Fruit fly (Drosophila melanogaster) whole organism, wandering third instar larva: Measurements from ENCODE around the gene CG14551.

ENCODE experiments used
- Abd-B ChIP-seq: fragments of >200 bp; optimal IDR thresholded peaks from 2 replicates; lab custom pipeline; 2017; ENCODE audit warnings: missing biosample characterization, missing genetic modification characterization
- CG32264 ChIP-seq: fragments of 200-800 bp; sonication (Bioruptor generic); optimal IDR thresholded peaks from 2 replicates; lab custom pipeline; 2016; ENCODE audit warnings: missing biosample characterization, missing genetic modification characterization
- CG9705 ChIP-seq: fragments of 200-800 bp; sonication (Bioruptor generic); optimal IDR thresholded peaks from 2 replicates; lab custom pipeline; 2018; ENCODE audit warnings: missing biosample characterization, mild to moderate bottlenecking, missing genetic modification characterization
- CrebA ChIP-seq: fragments of 200-800 bp; sonication (Bioruptor generic); optimal IDR thresholded peaks from 2 replicates; lab custom pipeline; 2016; ENCODE audit warnings: missing biosample characterization, mild to moderate bottlenecking, missing genetic modification characterization, borderline replicate concordance
- Dif ChIP-seq: fragments of 200-275, 200-300 bp; sonication (Bioruptor generic); optimal IDR thresholded peaks from 2 replicates; lab custom pipeline; 2018; ENCODE audit warnings: missing biosample characterization, missing genetic modification characterization; ENCODE audit not compliant: partially characterized antibody
- GATAd ChIP-seq: sonication (Bioruptor generic); optimal IDR thresholded peaks from 2 replicates; lab custom pipeline; 2016; ENCODE audit warnings: missing biosample characterization, missing genetic modification characterization
- HLH106 ChIP-seq: fragments of 200-800 bp; optimal IDR thresholded peaks from 3 replicates; lab custom pipeline; 2019; ENCODE audit warnings: missing biosample characterization, mild to moderate bottlenecking, missing genetic modification characterization, moderate library complexity
- Hnf4 ChIP-seq: fragments of 200-800 bp; sonication (Bioruptor generic); optimal IDR thresholded peaks from 2 replicates; lab custom pipeline; 2016; ENCODE audit warnings: missing biosample characterization, mild to moderate bottlenecking, missing genetic modification characterization
- Hr78 ChIP-seq: fragments of >200 bp; optimal IDR thresholded peaks from 2 replicates; lab custom pipeline; 2017; ENCODE audit warnings: missing biosample characterization, missing genetic modification characterization
- Hr83 ChIP-seq: fragments of 200-300 bp; sonication (Bioruptor generic); optimal IDR thresholded peaks from 2 replicates; lab custom pipeline; 2016; ENCODE audit warnings: missing biosample characterization, mild to moderate bottlenecking, missing genetic modification characterization, moderate library complexity; ENCODE audit not compliant: poor library complexity, severe bottlenecking
- Jra ChIP-seq: sonication (Bioruptor generic); optimal IDR thresholded peaks from 2 replicates; lab custom pipeline; 2016; ENCODE audit warnings: missing biosample characterization, missing genetic modification characterization
- Myc ChIP-seq: fragments of >200 bp; optimal IDR thresholded peaks from 2 replicates; lab custom pipeline; 2017
- N ChIP-seq: fragments of >200 bp; optimal IDR thresholded peaks from 2 replicates; lab custom pipeline; 2018; ENCODE audit warnings: missing biosample characterization, missing external identifiers, missing genetic modification characterization
- OdsH ChIP-seq: fragments of 200-800 bp; sonication (Bioruptor generic); optimal IDR thresholded peaks from 2 replicates; lab custom pipeline; 2016; ENCODE audit warnings: missing biosample characterization, mild to moderate bottlenecking, missing genetic modification characterization
- Rel ChIP-seq, 2 experiments: fragments of 200-800 bp; sonication (Bioruptor generic) in 1 of 2; optimal IDR thresholded peaks; 2 replicates in 1 of 2; 3 replicates in 1 of 2; lab custom pipeline; 2016 to 2019; ENCODE audit warnings: mild to moderate bottlenecking in 2 of 2, missing biosample characterization in 2 of 2, missing genetic modification characterization in 2 of 2, moderate library complexity in 1 of 2
- Sp1 ChIP-seq: fragments of 200-800 bp; sonication (Bioruptor generic); optimal IDR thresholded peaks from 3 replicates; lab custom pipeline; 2019; ENCODE audit warnings: missing biosample characterization, mild to moderate bottlenecking, missing genetic modification characterization, moderate library complexity
- Vsx2 ChIP-seq: fragments of 200-300, 225-300 bp; sonication (Bioruptor generic); optimal IDR thresholded peaks from 2 replicates; lab custom pipeline; 2018; ENCODE audit warnings: missing biosample characterization, missing genetic modification characterization; ENCODE audit not compliant: partially characterized antibody
- br ChIP-seq: fragments of 200-800 bp; sonication (Bioruptor generic); optimal IDR thresholded peaks from 2 replicates; lab custom pipeline; 2016; ENCODE audit warnings: missing biosample characterization, missing genetic modification characterization
- brk ChIP-seq: fragments of 200-800 bp; sonication (Bioruptor generic); optimal IDR thresholded peaks from 2 replicates; lab custom pipeline; 2016; ENCODE audit warnings: missing biosample characterization, mild to moderate bottlenecking, missing genetic modification characterization
- dl ChIP-seq, 2 experiments: fragments of 175-275, 200-275 bp in 1 of 2; fragments of 200-275 bp in 1 of 2; sonication (Bioruptor generic); optimal IDR thresholded peaks; lab custom pipeline; 2018; ENCODE audit warnings: mild to moderate bottlenecking in 2 of 2, missing biosample characterization in 2 of 2, missing genetic modification characterization in 2 of 2, moderate library complexity in 2 of 2; ENCODE audit not compliant: partially characterized antibody in 2 of 2, insufficient read depth in 1 of 2
- dmrt93B ChIP-seq: fragments of 200-800 bp; sonication (Bioruptor generic); optimal IDR thresholded peaks from 2 replicates; lab custom pipeline; 2018; ENCODE audit warnings: missing biosample characterization, mild to moderate bottlenecking, missing genetic modification characterization
- dsf ChIP-seq: sonication (Bioruptor generic); optimal IDR thresholded peaks from 2 replicates; lab custom pipeline; 2016; ENCODE audit warnings: missing biosample characterization, missing genetic modification characterization, borderline replicate concordance
- ey ChIP-seq: fragments of 200-800 bp; sonication (Bioruptor generic); optimal IDR thresholded peaks from 2 replicates; lab custom pipeline; 2016; ENCODE audit warnings: missing biosample characterization, missing genetic modification characterization
- foxo ChIP-seq, 2 experiments: fragments of 200-800 bp; sonication (Bioruptor generic); optimal IDR thresholded peaks; 2 replicates in 1 of 2; 3 replicates in 1 of 2; lab custom pipeline; 2016 to 2017; ENCODE audit warnings: missing biosample characterization in 2 of 2, missing genetic modification characterization in 2 of 2
- fru ChIP-seq: fragments of 200-800 bp; sonication (Bioruptor generic); optimal IDR thresholded peaks from 3 replicates; lab custom pipeline; 2016; ENCODE audit warnings: missing biosample characterization, mild to moderate bottlenecking, missing genetic modification characterization
- h ChIP-seq: fragments of 200-800 bp; sonication (Bioruptor generic); optimal IDR thresholded peaks from 3 replicates; lab custom pipeline; 2016; ENCODE audit warnings: missing biosample characterization, mild to moderate bottlenecking, missing genetic modification characterization
- jim ChIP-seq: fragments of 175-275, 200-325 bp; sonication (Bioruptor generic); optimal IDR thresholded peaks from 2 replicates; lab custom pipeline; 2016; ENCODE audit warnings: missing biosample characterization, mild to moderate bottlenecking, missing genetic modification characterization
- lola ChIP-seq: fragments of >200 bp; optimal IDR thresholded peaks from 2 replicates; lab custom pipeline; 2017; ENCODE audit warnings: missing biosample characterization, missing genetic modification characterization
- pan ChIP-seq: fragments of >200 bp; optimal IDR thresholded peaks from 2 replicates; lab custom pipeline; 2017
- psq ChIP-seq: fragments of 200-800 bp; sonication (Bioruptor generic); optimal IDR thresholded peaks from 3 replicates; lab custom pipeline; 2017; ENCODE audit warnings: missing biosample characterization, mild to moderate bottlenecking, missing genetic modification characterization, moderate library complexity
- rgr ChIP-seq: fragments of 200-800 bp; sonication (Bioruptor generic); optimal IDR thresholded peaks from 3 replicates; lab custom pipeline; 2016; ENCODE audit warnings: missing biosample characterization, mild to moderate bottlenecking, missing genetic modification characterization
- sage ChIP-seq: fragments of 200-800 bp; sonication (Bioruptor generic); optimal IDR thresholded peaks from 2 replicates; lab custom pipeline; 2016; ENCODE audit warnings: missing biosample characterization, mild to moderate bottlenecking, missing genetic modification characterization
- sv ChIP-seq: fragments of 200-800 bp; sonication (Bioruptor generic); optimal IDR thresholded peaks from 3 replicates; lab custom pipeline; 2016; ENCODE audit warnings: missing biosample characterization, missing genetic modification characterization
- tai ChIP-seq: sonication (Bioruptor generic); optimal IDR thresholded peaks from 2 replicates; lab custom pipeline; 2016; ENCODE audit warnings: missing biosample characterization, missing genetic modification characterization
- usp ChIP-seq: fragments of >200 bp; optimal IDR thresholded peaks from 2 replicates; lab custom pipeline; 2017; ENCODE audit warnings: missing biosample characterization, missing genetic modification characterization
- woc ChIP-seq: sonication (Bioruptor generic); optimal IDR thresholded peaks from 2 replicates; lab custom pipeline; 2016; ENCODE audit warnings: missing biosample characterization, mild to moderate bottlenecking, missing genetic modification characterization

Gene CG14551

dm6 chr3R:26103440-26103839, 40.6 kb upstream of the CG14551 start:
- TF ChIP-seq Jra (GFP tag; lab: Kevin White, UChicago) (no peak), CrebA (GFP tag; lab: Kevin White, UChicago) (no peak), Sp1 (GFP tag; lab: Kevin White, UChicago) (no peak), Abd-B (GFP tag; lab: Kevin White, UChicago) (no peak), N (GFP tag; lab: Kevin White, UChicago) (peak; percentile 37), Rel (GFP tag; optimal IDR thresholded peaks at IDR 0.05; lab: Kevin White, UChicago) (no peak), Rel (tag; optimal IDR thresholded peaks at IDR 0.05; lab: Kevin White, UChicago) (no peak), Myc (lab: Kevin White, UChicago) (peak; percentile 31), pan (lab: Kevin White, UChicago) (no peak), psq (GFP tag; lab: Kevin White, UChicago) (no peak), foxo (GFP tag; optimal IDR thresholded peaks at IDR 0.05; lab: Kevin White, UChicago) (no peak), CG9705 (GFP tag; lab: Kevin White, UChicago) (no peak), sage (GFP tag; lab: Kevin White, UChicago) (no peak), lola (GFP tag; lab: Kevin White, UChicago) (peak; percentile 42), sv (GFP tag; lab: Kevin White, UChicago) (no peak)

- TF ChIP-seq Hr78 (GFP tag; lab: Kevin White, UChicago) (no peak), jim (GFP tag; lab: Kevin White, UChicago) (no peak), Sp1 (GFP tag; lab: Kevin White, UChicago) (no peak), CG9705 (GFP tag; lab: Kevin White, UChicago) (no peak), usp (no peak), fru (peak; percentile 16), lola (GFP tag; lab: Kevin White, UChicago) (no peak), dsf (GFP tag; lab: Kevin White, UChicago) (no peak), CrebA (GFP tag; lab: Kevin White, UChicago) (no peak), Jra (GFP tag; lab: Kevin White, UChicago) (peak; percentile 26), foxo (GFP tag; optimal IDR thresholded peaks at IDR 0.05; lab: Kevin White, UChicago) (no peak), dl (GFP tag; optimal IDR thresholded peaks at IDR 0.05; lab: Kevin White, UChicago; ENCODE audit: insufficient read depth in 1 of 2, partially characterized antibody in 2 of 2) (no peak), brk (peak; percentile 27), Myc (lab: Kevin White, UChicago) (no peak), HLH106 (tag; lab: Kevin White, UChicago) (no peak), Hnf4 (GFP tag; lab: Kevin White, UChicago) (peak; percentile 43), woc (peak; percentile 33), sage (GFP tag; lab: Kevin White, UChicago) (no peak), dmrt93B (no peak), ey (peak; percentile 55), GATAd (no peak), rgr (GFP tag; lab: Kevin White, UChicago) (peak; percentile 27), tai (GFP tag; lab: Kevin White, UChicago) (peak; percentile 5), CG32264 (GFP tag; lab: Kevin White, UChicago) (no peak), br (GFP tag; lab: Kevin White, UChicago) (peak; percentile 52), h (GFP tag; lab: Kevin White, UChicago) (peak; percentile 28)
- TF ChIP-seq, all 38 proteins: peak for 10
Measured at dm6 chr3R:26099238-26099637, 36.4 kb upstream of the CG14551 start.

- TF ChIP-seq brk (no peak), psq (GFP tag; lab: Kevin White, UChicago) (peak; percentile 73), Dif (GFP tag; lab: Kevin White, UChicago) (peak; percentile 85), foxo (GFP tag; optimal IDR thresholded peaks at IDR 0.05; lab: Kevin White, UChicago) (peak in 1 of 2 experiments; percentile 79), Abd-B (GFP tag; lab: Kevin White, UChicago) (no peak), CG9705 (GFP tag; lab: Kevin White, UChicago) (peak; percentile 9), ey (no peak), Hnf4 (GFP tag; lab: Kevin White, UChicago) (no peak), rgr (GFP tag; lab: Kevin White, UChicago) (peak; percentile 39), GATAd (no peak), CG32264 (GFP tag; lab: Kevin White, UChicago) (no peak), dmrt93B (peak; percentile 68), N (GFP tag; lab: Kevin White, UChicago) (no peak), Sp1 (GFP tag; lab: Kevin White, UChicago) (peak; percentile 89), HLH106 (tag; lab: Kevin White, UChicago) (peak; percentile 88), sv (GFP tag; lab: Kevin White, UChicago) (peak; percentile 4), woc (no peak), OdsH (GFP tag; lab: Kevin White, UChicago) (peak; percentile 55), br (GFP tag; lab: Kevin White, UChicago) (no peak), Vsx2 (GFP tag; lab: Kevin White, UChicago) (peak; percentile 94), Hr83 (GFP tag; lab: Kevin White, UChicago) (peak; percentile 45), usp (no peak), dsf (GFP tag; lab: Kevin White, UChicago) (no peak), fru (peak; percentile 29), sage (GFP tag; lab: Kevin White, UChicago) (no peak), Rel (GFP tag; optimal IDR thresholded peaks at IDR 0.05; lab: Kevin White, UChicago) (no peak), Rel (tag; optimal IDR thresholded peaks at IDR 0.05; lab: Kevin White, UChicago) (peak; percentile 25), CrebA (GFP tag; lab: Kevin White, UChicago) (no peak), dl (GFP tag; optimal IDR thresholded peaks at IDR 0.05; lab: Kevin White, UChicago; ENCODE audit: insufficient read depth in 1 of 2, partially characterized antibody in 2 of 2) (peak; percentile 47 to 70), pan (lab: Kevin White, UChicago) (no peak)
- TF ChIP-seq, all 38 proteins: peak for 15
Measured at dm6 chr3R:26098502-26099210, 35.8 kb upstream of the CG14551 start, which contains the start of gene dysf. Gene dysf (minus strand): TSS chr3R:26098711.
